Fruit fly (Drosophila melanogaster): ENCODE measurements around the gene CG42655.

CG42655 gene

DNA sequence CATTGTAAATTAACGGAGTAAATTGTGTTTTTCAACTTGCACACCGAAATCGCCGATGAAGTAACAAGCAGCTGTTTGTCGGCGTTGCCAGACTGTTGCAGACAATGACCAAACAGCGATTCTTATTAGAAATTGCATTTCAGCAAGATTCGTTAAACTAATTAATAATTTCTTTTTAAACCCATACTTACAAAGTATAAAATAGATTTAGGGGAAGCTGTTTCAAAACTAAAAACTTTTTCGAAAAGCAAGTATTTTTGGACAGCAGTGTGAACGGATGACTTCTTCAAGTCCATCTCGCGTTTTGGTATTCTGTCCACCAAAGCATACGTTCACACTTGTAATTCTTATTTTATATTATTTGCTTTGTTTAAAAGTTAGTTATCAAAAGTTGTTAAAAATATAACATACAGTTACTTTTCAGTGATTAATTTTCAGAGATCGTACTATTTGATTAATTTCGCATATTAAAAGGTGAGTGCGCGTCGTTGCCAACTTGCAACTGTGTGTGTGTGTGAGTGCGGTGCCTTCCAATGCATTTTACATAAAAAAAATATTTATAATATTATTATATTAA is 25.0 kb downstream of the CG42655 start, which contains the start of the genes CG8004 and RhoGDI (continued):
- TF ChIP-seq Eip74EF (GFP tag; optimal IDR thresholded peaks at IDR 0.05): peak in 1 of 2 experiments; percentile 24
- peak; percentile 32 for TF ChIP-seq Myb (GFP tag; optimal IDR thresholded peaks at IDR 0.05)
- peak; percentile 27; the same call in 1 of the 3 replicates for TF ChIP-seq CG11695 (GFP tag; IDR thresholded peaks at IDR 0.05)
- TF ChIP-seq shn (GFP tag; optimal IDR thresholded peaks at IDR 0.05): peak; percentile 63
- TF ChIP-seq Ets97D (GFP tag; optimal IDR thresholded peaks at IDR 0.05): peak; percentile 82
- peak; percentile 94 for TF ChIP-seq Elba2 (GFP tag; optimal IDR thresholded peaks at IDR 0.05)
- peak; percentile 65 for TF ChIP-seq YL-1 (GFP tag; optimal IDR thresholded peaks at IDR 0.05)
- no peak for TF ChIP-seq Sox100B (GFP tag; optimal IDR thresholded peaks at IDR 0.05)
- TF ChIP-seq Scr (GFP tag; IDR thresholded peaks at IDR 0.05; ENCODE audit: partially characterized antibody): peak; percentile 25; the same call in 1 of the 2 replicates
- peak; percentile 85 for TF ChIP-seq CG30020 (tag; optimal IDR thresholded peaks at IDR 0.05)
- TF ChIP-seq CG1647 (GFP tag; optimal IDR thresholded peaks at IDR 0.05): peak; percentile 63
- peak; percentile 9; the same call in 1 of the 2 replicates for TF ChIP-seq Taf1 (GFP tag; IDR thresholded peaks at IDR 0.05)
- TF ChIP-seq CG18011 (GFP tag; optimal IDR thresholded peaks at IDR 0.05): peak; percentile 36
- TF ChIP-seq pzg (GFP tag; optimal IDR thresholded peaks at IDR 0.05): peak; percentile 84
- peak; percentile 56 for TF ChIP-seq CG15696 (tag; optimal IDR thresholded peaks at IDR 0.05)
- TF ChIP-seq CG10979 (tag; optimal IDR thresholded peaks at IDR 0.05): peak; percentile 40
- peak; percentile 60 for TF ChIP-seq Atf3 (GFP tag; optimal IDR thresholded peaks at IDR 0.05)
- peak; percentile 81 for TF ChIP-seq gem (tag; optimal IDR thresholded peaks at IDR 0.05)
- TF ChIP-seq CG17328 (GFP tag; IDR thresholded peaks at IDR 0.05): peak; percentile 63
- TF ChIP-seq CG32532 (GFP tag; IDR thresholded peaks at IDR 0.05): peak; percentile 76
- 0 out of 3 replicates have a peak, but pooled peaks have one; percentile 47 for TF ChIP-seq CG11093 (GFP tag; IDR thresholded peaks at IDR 0.05)
- TF ChIP-seq CG1529 (GFP tag; optimal IDR thresholded peaks at IDR 0.05): no peak
- peak; percentile 60; the same call in 1 of the 2 replicates for TF ChIP-seq CG13287 (GFP tag; IDR thresholded peaks at IDR 0.05; ENCODE audit: partially characterized antibody)
- TF ChIP-seq CG31365 (tag; optimal IDR thresholded peaks at IDR 0.05): no peak
- peak; percentile 36 for TF ChIP-seq MESR4 (GFP tag; optimal IDR thresholded peaks at IDR 0.05)
- TF ChIP-seq Mes4 (GFP tag; optimal IDR thresholded peaks at IDR 0.05): peak; percentile 41
- TF ChIP-seq CG11085 (GFP tag; IDR thresholded peaks at IDR 0.05): no peak
- TF ChIP-seq CG34376 (GFP tag; optimal IDR thresholded peaks at IDR 0.05): peak; percentile 12
- peak; percentile 60 for TF ChIP-seq tx (GFP tag; optimal IDR thresholded peaks at IDR 0.05)
- TF ChIP-seq CG18599 (GFP tag; optimal IDR thresholded peaks at IDR 0.05): peak; percentile 29
- peak; percentile 0 for TF ChIP-seq emc (GFP tag; optimal IDR thresholded peaks at IDR 0.05)
- peak; percentile 77 for TF ChIP-seq CG12659 (GFP tag; optimal IDR thresholded peaks at IDR 0.05)
- TF ChIP-seq CG1792 (GFP tag; optimal IDR thresholded peaks at IDR 0.05): peak; percentile 42
- TF ChIP-seq CG9876 (GFP tag; optimal IDR thresholded peaks at IDR 0.05): peak; percentile 14
- peak; percentile 77 for TF ChIP-seq slbo (GFP tag; IDR thresholded peaks at IDR 0.05)
- no peak for TF ChIP-seq da (GFP tag; optimal IDR thresholded peaks at IDR 0.05)
- peak; percentile 84 for TF ChIP-seq CG2120 (GFP tag; optimal IDR thresholded peaks at IDR 0.05)
- no peak for TF ChIP-seq kah (GFP tag; optimal IDR thresholded peaks at IDR 0.05)
- peak; percentile 45 for TF ChIP-seq CG13123 (GFP tag; optimal IDR thresholded peaks at IDR 0.05)
- no peak for TF ChIP-seq CG31388 (GFP tag; optimal IDR thresholded peaks at IDR 0.05)
- TF ChIP-seq kay (GFP tag; optimal IDR thresholded peaks at IDR 0.05): peak; percentile 65
- no peak for TF ChIP-seq eve (GFP tag; optimal IDR thresholded peaks at IDR 0.05)
- peak; percentile 58; the same call in 1 of the 2 replicates for TF ChIP-seq lmd (GFP tag; IDR thresholded peaks at IDR 0.05)
- TF ChIP-seq H15 (GFP tag; IDR thresholded peaks at IDR 0.05): no peak
- TF ChIP-seq Fer3 (tag; optimal IDR thresholded peaks at IDR 0.05): peak; percentile 65
- TF ChIP-seq Fer1 (GFP tag; optimal IDR thresholded peaks at IDR 0.05): no peak
- peak; percentile 29; the same call in 1 of the 3 replicates for TF ChIP-seq croc (GFP tag; conservative IDR thresholded peaks at IDR 0.05)
- TF ChIP-seq CG7556 (GFP tag; optimal IDR thresholded peaks at IDR 0.05): peak; percentile 14
- no peak for TF ChIP-seq Deaf1 (tag; optimal IDR thresholded peaks at IDR 0.05)
- TF ChIP-seq ab (GFP tag; optimal IDR thresholded peaks at IDR 0.05): peak; percentile 41
